Worm (Caenorhabditis elegans) whole organism, L4 larva: Measurements from ENCODE around the gene frl-1.

Experiments used
- Y48G9A.11 ChIP-seq: fragments of 200-800 bp; sonication (Bioruptor generic); IDR thresholded peaks from 2 replicates; pipeline ENCODE4 v1.3.6; 2022; ENCODE audit warnings: missing genetic modification reagents, missing genetic modification characterization, missing compliant biosample characterization
- Y5F2A.4 ChIP-seq: fragments of 200-800 bp; sonication (Bioruptor generic); optimal IDR thresholded peaks from 2 replicates; lab custom pipeline; 2018; ENCODE audit warnings: mild to moderate bottlenecking, missing genetic modification characterization, missing compliant biosample characterization
- pha-4 ChIP-seq, 2 experiments: fragments of 150-350 bp in 1 of 2; fragments of 200-800 bp in 1 of 2; sonication (Bioruptor generic) in 1 of 2; IDR thresholded peaks in 1 of 2; optimal IDR thresholded peaks in 1 of 2; 2 replicates each; pipeline versions ENCODE4 v1.3.6 to Lab custom; 2014 to 2022; ENCODE audit warnings: missing genetic modification characterization in 2 of 2, missing genetic modification reagents in 2 of 2, missing biosample characterization in 1 of 2, missing compliant biosample characterization in 1 of 2
- pqm-1 ChIP-seq: sonication (generic microtip); optimal IDR thresholded peaks from 2 replicates; lab custom pipeline; 2017; ENCODE audit warnings: missing biosample characterization, missing genetic modification characterization
- skn-1 ChIP-seq: fragments of 150-350 bp; optimal IDR thresholded peaks from 2 replicates; lab custom pipeline; 2014; ENCODE audit warnings: missing biosample characterization, missing genetic modification characterization
- unc-39 ChIP-seq: sonication (generic microtip); optimal IDR thresholded peaks from 2 replicates; lab custom pipeline; 2017; ENCODE audit warnings: missing biosample characterization, missing genetic modification characterization

DNA sequence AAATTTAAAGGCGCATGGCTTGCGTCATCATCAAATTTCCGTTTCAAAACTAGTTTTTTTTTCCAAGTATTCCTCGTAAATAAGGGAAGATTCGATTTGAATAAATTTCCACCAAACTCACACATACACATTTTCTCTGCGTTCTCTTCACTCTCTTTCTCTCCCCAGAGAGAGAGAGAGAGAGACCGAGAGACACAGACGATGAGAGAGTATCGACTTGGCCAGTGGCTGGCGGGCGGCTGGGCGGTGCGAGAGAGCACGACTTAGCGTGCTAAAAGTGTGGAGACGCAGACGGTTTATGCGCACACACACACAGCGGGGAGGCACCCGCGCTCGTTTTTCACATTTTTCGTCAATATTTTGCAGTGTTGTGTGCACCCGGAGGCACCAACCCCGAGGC, 23.1 kb upstream of the frl-1 start:
- TF ChIP-seq unc-39 (tag; lab: Kevin White, UChicago): no peak
- no peak for TF ChIP-seq pha-4 (GFP tag; IDR thresholded peaks at IDR 0.05; lab: Robert Waterston, UW)
- TF ChIP-seq pha-4 (tag; optimal IDR thresholded peaks at IDR 0.05; lab: Kevin White, UChicago): no peak
- TF ChIP-seq Y5F2A.4 (GFP tag; lab: Kevin White, UChicago): no peak
- no peak for TF ChIP-seq skn-1 (tag; lab: Kevin White, UChicago)
- TF ChIP-seq Y48G9A.11 (GFP tag; lab: Robert Waterston, UW): no peak
- TF ChIP-seq pqm-1 (tag; lab: Kevin White, UChicago): no peak
